Fruit fly (Drosophila melanogaster): ENCODE results near the gene Doc3.

DNA sequence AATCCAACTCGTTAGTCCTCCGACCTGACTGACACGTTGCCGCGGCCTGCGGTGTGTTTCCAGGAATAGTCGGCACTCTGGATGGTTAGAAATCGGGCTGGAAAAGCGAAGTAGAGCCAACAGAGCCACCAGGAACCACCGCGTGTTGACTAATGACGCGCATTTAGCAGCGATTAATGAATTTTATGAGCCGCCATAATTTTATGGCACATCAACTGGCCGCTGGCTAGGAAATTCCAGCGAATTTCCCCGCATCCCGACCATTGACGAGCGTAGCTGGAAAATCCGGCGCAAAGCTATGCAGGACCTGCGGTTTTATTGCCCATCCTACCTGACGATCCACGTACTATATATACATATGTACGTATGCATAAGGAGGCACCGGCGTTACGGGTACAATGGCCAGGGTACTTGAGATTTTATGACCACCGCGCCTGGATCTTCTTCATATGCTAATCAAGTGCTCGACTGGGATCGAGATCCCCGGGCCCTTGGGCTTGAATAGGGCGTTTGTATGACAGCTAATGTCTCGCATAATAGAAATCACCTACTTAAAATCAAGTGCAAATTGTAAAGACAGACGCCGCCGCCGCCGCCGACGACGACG is 24.3 kb downstream of the Doc3 start:
- TF ChIP-seq EcR (GFP tag; optimal IDR thresholded peaks at IDR 0.05) = no peak
- TF ChIP-seq psq (optimal IDR thresholded peaks at IDR 0.05) = no peak
- TF ChIP-seq Dll (optimal IDR thresholded peaks at IDR 0.05) = no peak

Measured in whole organism.